Worm (Caenorhabditis elegans) whole organism, midembryonic: Measurements from ENCODE around the gene mrp-2.

Experiments
- flt-1 ChIP-seq: fragments of 200-800 bp; sonication (Bioruptor generic); IDR thresholded peaks from 2 replicates; pipeline ENCODE4 v1.3.6; 2022; ENCODE audit warnings: missing genetic modification characterization, missing compliant biosample characterization
- ref-1 ChIP-seq: fragments of 200-800 bp; sonication (Bioruptor generic); conservative IDR thresholded peaks from 2 replicates; pipeline ENCODE4 v1.3.6; 2022; ENCODE audit warnings: missing genetic modification reagents, missing genetic modification characterization, missing compliant biosample characterization

DNA sequence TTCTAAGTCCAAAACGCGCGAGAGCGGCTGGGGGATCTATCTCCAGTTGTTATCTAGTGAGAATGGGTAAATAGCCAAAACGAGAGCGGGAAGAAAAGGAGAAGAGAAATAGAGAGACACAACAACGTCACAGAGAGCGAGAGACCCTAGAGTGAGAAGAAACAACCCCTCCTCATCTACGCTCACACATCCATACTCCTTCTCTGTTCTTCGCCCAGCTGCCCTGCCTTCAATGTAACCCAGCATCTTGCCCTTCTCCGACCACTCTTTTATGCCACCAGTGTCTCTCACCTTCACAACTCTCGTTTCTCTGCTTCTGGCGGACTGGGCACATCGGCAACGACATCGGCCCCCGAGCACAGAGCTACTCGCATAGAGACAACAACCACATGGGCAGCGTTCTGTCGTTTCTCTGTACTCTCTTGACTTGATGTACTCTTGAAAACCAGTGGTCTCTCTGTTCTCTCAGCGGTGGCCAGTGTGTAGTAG, 20.8 kb upstream of the mrp-2 start:
- TF ChIP-seq flt-1 (peak; percentile 73), ref-1 (GFP tag; lab: Robert Waterston, UW) (no peak)
